Worm (Caenorhabditis elegans) whole organism, young adult: ENCODE results near the gene era-1.
A peak's percentile ranks its signal among the peaks of the same experiment; 100 is the strongest.

Experiments used
- B0019.2 ChIP-seq: fragments of 200-800 bp; sonication (Bioruptor generic); conservative IDR thresholded peaks from 2 replicates; pipeline ENCODE4 v1.3.6; 2022; ENCODE audit warnings: missing genetic modification reagents, missing genetic modification characterization, missing compliant biosample characterization
- B0035.1 ChIP-seq: sonication (generic microtip); optimal IDR thresholded peaks from 2 replicates; lab custom pipeline; 2016; ENCODE audit warnings: missing genetic modification characterization, mild to moderate bottlenecking, missing compliant biosample characterization, missing genotype, missing genetic modification reagents
- B0261.1 ChIP-seq: sonication (generic microtip); optimal IDR thresholded peaks from 2 replicates; lab custom pipeline; 2016; ENCODE audit warnings: mild to moderate bottlenecking, missing genetic modification characterization, moderate library complexity, missing compliant biosample characterization
- C17E4.6 ChIP-seq: fragments of 200-800 bp; sonication (Bioruptor generic); IDR thresholded peaks from 2 replicates; pipeline ENCODE4 v1.3.6; 2022; ENCODE audit warnings: missing genetic modification reagents, missing genetic modification characterization, missing compliant biosample characterization
- F10E7.11 ChIP-seq: sonication (generic microtip); optimal IDR thresholded peaks from 2 replicates; lab custom pipeline; 2017; ENCODE audit warnings: mild to moderate bottlenecking, missing genetic modification characterization, moderate library complexity, missing compliant biosample characterization
- F23B12.7 ChIP-seq: sonication (generic microtip); optimal IDR thresholded peaks from 2 replicates; lab custom pipeline; 2017; ENCODE audit warnings: missing genetic modification characterization, mild to moderate bottlenecking, missing compliant biosample characterization, antibody characterized with exemption, moderate library complexity; ENCODE audit not compliant: insufficient read depth
- F37B4.10 ChIP-seq: fragments of 200-800 bp; sonication (Bioruptor generic); IDR thresholded peaks from 2 replicates; pipeline ENCODE4 v1.3.6; 2022; ENCODE audit warnings: missing genetic modification characterization, missing compliant biosample characterization
- F49E8.2 ChIP-seq: sonication (generic microtip); optimal IDR thresholded peaks from 3 replicates; lab custom pipeline; 2017; ENCODE audit warnings: missing genetic modification characterization, mild to moderate bottlenecking, missing compliant biosample characterization, antibody characterized with exemption, moderate library complexity; ENCODE audit not compliant: insufficient read depth
- F55B11.4 ChIP-seq: sonication (generic microtip); optimal IDR thresholded peaks from 2 replicates; lab custom pipeline; 2016; ENCODE audit warnings: missing compliant biosample characterization, missing genetic modification characterization, borderline replicate concordance; ENCODE audit not compliant: insufficient read depth
- T07F8.4 ChIP-seq: sonication (generic microtip); optimal IDR thresholded peaks from 2 replicates; lab custom pipeline; 2016; ENCODE audit warnings: mild to moderate bottlenecking, missing genetic modification characterization, moderate library complexity, missing compliant biosample characterization
- Y53F4B.3 ChIP-seq: fragments of 200-800 bp; sonication (Bioruptor generic); IDR thresholded peaks from 2 replicates; pipeline ENCODE4 v1.3.6; 2022; ENCODE audit warnings: missing genetic modification reagents, missing genetic modification characterization, missing compliant biosample characterization
- Y53G8AR.9 ChIP-seq: fragments of 200-800 bp; sonication (Bioruptor generic); conservative IDR thresholded peaks from 2 replicates; pipeline ENCODE4 v1.3.6; 2022; ENCODE audit warnings: missing genetic modification reagents, missing genetic modification characterization, missing compliant biosample characterization
- Y95B8A.8 ChIP-seq: fragments of 200-800 bp; sonication (Bioruptor generic); IDR thresholded peaks from 2 replicates; pipeline ENCODE4 v1.3.6; 2022; ENCODE audit warnings: missing genetic modification reagents, missing genetic modification characterization, missing compliant biosample characterization
- ZK185.1 ChIP-seq: sonication (generic microtip); optimal IDR thresholded peaks from 2 replicates; lab custom pipeline; 2016; ENCODE audit warnings: mild to moderate bottlenecking, missing genetic modification characterization, missing compliant biosample characterization; ENCODE audit not compliant: poor library complexity, severe bottlenecking
- akir-1 ChIP-seq: fragments of 200-800 bp; sonication (Bioruptor generic); optimal IDR thresholded peaks from 2 replicates; lab custom pipeline; 2018; ENCODE audit warnings: mild to moderate bottlenecking, missing genetic modification characterization, moderate library complexity, missing compliant biosample characterization
- ama-1 ChIP-seq, 3 experiments: fragments of 150-350 bp in 1 of 3; sonication (generic microtip) in 2 of 3; optimal IDR thresholded peaks; 2 replicates each; lab custom pipeline; 2014 to 2018; ENCODE audit warnings: missing biosample characterization in 2 of 3, missing genetic modification characterization in 2 of 3, missing genetic modification reagents in 2 of 3
- aptf-2 ChIP-seq: fragments of 200-800 bp; sonication (Bioruptor generic); conservative IDR thresholded peaks from 2 replicates; pipeline ENCODE4 v1.3.6; 2022; ENCODE audit warnings: missing genetic modification reagents, missing genetic modification characterization, missing compliant biosample characterization
- attf-3 ChIP-seq: fragments of 200-800 bp; sonication (Bioruptor generic); conservative IDR thresholded peaks from 2 replicates; pipeline ENCODE4 v1.3.6; 2022; ENCODE audit warnings: missing genetic modification reagents, missing genetic modification characterization, missing compliant biosample characterization
- attf-5 ChIP-seq: fragments of 200-800 bp; sonication (Bioruptor generic); optimal IDR thresholded peaks from 2 replicates; lab custom pipeline; 2018; ENCODE audit warnings: mild to moderate bottlenecking, missing genetic modification characterization, missing compliant biosample characterization
- bed-2 ChIP-seq: fragments of 200-800 bp; sonication (Bioruptor generic); IDR thresholded peaks from 2 replicates; pipeline ENCODE4 v1.3.6; 2022; ENCODE audit warnings: missing genetic modification reagents, missing genetic modification characterization, missing compliant biosample characterization
- cebp-2 ChIP-seq: fragments of 200-800 bp; sonication (Bioruptor generic); IDR thresholded peaks from 2 replicates; pipeline ENCODE4 v1.3.6; 2022; ENCODE audit warnings: missing genetic modification characterization, missing compliant biosample characterization
- ceh-100 ChIP-seq: fragments of 200-800 bp; sonication (Bioruptor generic); IDR thresholded peaks from 2 replicates; pipeline ENCODE4 v1.3.6; 2022; ENCODE audit warnings: missing genetic modification reagents, missing genetic modification characterization, missing compliant biosample characterization
- ceh-79 ChIP-seq: sonication (generic microtip); optimal IDR thresholded peaks from 2 replicates; lab custom pipeline; 2017; ENCODE audit warnings: mild to moderate bottlenecking, missing genetic modification characterization, missing compliant biosample characterization
- ceh-91 ChIP-seq: fragments of 200-800 bp; sonication (Bioruptor generic); IDR thresholded peaks from 2 replicates; pipeline ENCODE4 v1.3.6; 2022; ENCODE audit warnings: missing genetic modification reagents, missing genetic modification characterization, missing compliant biosample characterization
- dpff-1 ChIP-seq: sonication (generic microtip); optimal IDR thresholded peaks from 2 replicates; lab custom pipeline; 2017; ENCODE audit warnings: mild to moderate bottlenecking, missing genetic modification characterization, missing compliant biosample characterization
- egl-18 ChIP-seq: fragments of 200-800 bp; sonication (Bioruptor generic); IDR thresholded peaks from 2 replicates; pipeline ENCODE4 v1.3.6; 2022; ENCODE audit warnings: missing genetic modification reagents, missing genetic modification characterization, missing compliant biosample characterization
- hrde-1 ChIP-seq: sonication (generic microtip); optimal IDR thresholded peaks from 2 replicates; lab custom pipeline; 2016; ENCODE audit warnings: missing genetic modification characterization, mild to moderate bottlenecking, missing compliant biosample characterization, moderate library complexity, missing genotype, missing genetic modification reagents, borderline replicate concordance
- hsf-1 ChIP-seq: fragments of 200-800 bp; sonication (Bioruptor generic); IDR thresholded peaks from 2 replicates; pipeline ENCODE4 v1.3.6; 2022; ENCODE audit warnings: missing genetic modification reagents, missing genetic modification characterization, missing compliant biosample characterization
- lag-1 ChIP-seq: fragments of 200-800 bp; sonication (Bioruptor generic); IDR thresholded peaks from 2 replicates; pipeline ENCODE4 v1.3.6; 2022; ENCODE audit warnings: missing genetic modification reagents, missing genetic modification characterization, missing compliant biosample characterization
- lin-26 ChIP-seq: fragments of 200-800 bp; sonication (Bioruptor generic); IDR thresholded peaks from 2 replicates; pipeline ENCODE4 v1.3.6; 2022; ENCODE audit warnings: missing genetic modification reagents, missing genetic modification characterization, missing compliant biosample characterization
- lin-40 ChIP-seq: sonication (generic microtip); optimal IDR thresholded peaks from 2 replicates; lab custom pipeline; 2016; ENCODE audit warnings: missing genetic modification characterization, mild to moderate bottlenecking, missing compliant biosample characterization, missing genotype, missing genetic modification reagents
- lir-1 ChIP-seq: fragments of 200-800 bp; sonication (Bioruptor generic); conservative IDR thresholded peaks from 2 replicates; pipeline ENCODE4 v1.3.6; 2022; ENCODE audit warnings: missing genetic modification reagents, missing genetic modification characterization, missing compliant biosample characterization
- lsy-27 ChIP-seq: sonication (generic microtip); optimal IDR thresholded peaks from 2 replicates; lab custom pipeline; 2017; ENCODE audit warnings: missing genetic modification characterization, mild to moderate bottlenecking, missing compliant biosample characterization, antibody characterized with exemption, missing genotype, borderline replicate concordance; ENCODE audit not compliant: insufficient read depth
- madf-8 ChIP-seq: fragments of 200-800 bp; sonication (Bioruptor generic); conservative IDR thresholded peaks from 2 replicates; pipeline ENCODE4 v1.3.6; 2022; ENCODE audit warnings: missing genetic modification reagents, missing genetic modification characterization, missing compliant biosample characterization
- mel-28 ChIP-seq: sonication (generic microtip); optimal IDR thresholded peaks from 2 replicates; lab custom pipeline; 2016; ENCODE audit warnings: borderline replicate concordance, mild to moderate bottlenecking, missing genetic modification characterization, missing compliant biosample characterization
- nhr-179 ChIP-seq: sonication (generic microtip); optimal IDR thresholded peaks from 2 replicates; lab custom pipeline; 2016; ENCODE audit warnings: mild to moderate bottlenecking, missing genetic modification characterization, missing compliant biosample characterization
- snpc-1.1 ChIP-seq: sonication (generic microtip); optimal IDR thresholded peaks from 2 replicates; lab custom pipeline; 2017; ENCODE audit warnings: missing genetic modification characterization, mild to moderate bottlenecking, missing compliant biosample characterization, antibody characterized with exemption, moderate library complexity, missing genotype, missing genetic modification reagents; ENCODE audit not compliant: insufficient read depth
- sptf-2 ChIP-seq: fragments of 200-800 bp; sonication (Bioruptor generic); optimal IDR thresholded peaks from 2 replicates; lab custom pipeline; 2018; ENCODE audit warnings: mild to moderate bottlenecking, missing genetic modification characterization, missing compliant biosample characterization
- tbx-9 ChIP-seq: sonication (generic microtip); optimal IDR thresholded peaks from 2 replicates; lab custom pipeline; 2016; ENCODE audit warnings: borderline replicate concordance, missing genetic modification characterization, inconsistent platforms, missing compliant biosample characterization
- tlf-1 ChIP-seq: fragments of 200-800 bp; sonication (Bioruptor generic); optimal IDR thresholded peaks from 2 replicates; lab custom pipeline; 2018; ENCODE audit warnings: mild to moderate bottlenecking, missing genetic modification characterization, missing compliant biosample characterization
- unc-130 ChIP-seq: sonication (generic microtip); optimal IDR thresholded peaks from 2 replicates; lab custom pipeline; 2016; ENCODE audit warnings: missing genetic modification reagents, missing genetic modification characterization, missing compliant biosample characterization
- ztf-18 ChIP-seq: sonication (generic microtip); optimal IDR thresholded peaks from 2 replicates; lab custom pipeline; 2016; ENCODE audit warnings: missing genotype, mild to moderate bottlenecking, missing genetic modification characterization, missing compliant biosample characterization
- ztf-22 ChIP-seq: fragments of 200-800 bp; sonication (Bioruptor generic); optimal IDR thresholded peaks from 2 replicates; lab custom pipeline; 2018; ENCODE audit warnings: mild to moderate bottlenecking, missing genetic modification characterization, moderate library complexity, missing compliant biosample characterization
- ztf-26 ChIP-seq: sonication (generic microtip); optimal IDR thresholded peaks from 2 replicates; lab custom pipeline; 2017; ENCODE audit warnings: missing genetic modification characterization, missing compliant biosample characterization
- ztf-3 ChIP-seq: fragments of 200-800 bp; sonication (Bioruptor generic); optimal IDR thresholded peaks from 2 replicates; lab custom pipeline; 2018; ENCODE audit warnings: mild to moderate bottlenecking, missing genetic modification characterization, missing compliant biosample characterization
- ztf-6 ChIP-seq: fragments of 200-800 bp; sonication (Bioruptor generic); IDR thresholded peaks from 2 replicates; pipeline ENCODE4 v1.3.6; 2022; ENCODE audit warnings: missing genetic modification reagents, missing genetic modification characterization, missing compliant biosample characterization

Gene era-1

DNA sequence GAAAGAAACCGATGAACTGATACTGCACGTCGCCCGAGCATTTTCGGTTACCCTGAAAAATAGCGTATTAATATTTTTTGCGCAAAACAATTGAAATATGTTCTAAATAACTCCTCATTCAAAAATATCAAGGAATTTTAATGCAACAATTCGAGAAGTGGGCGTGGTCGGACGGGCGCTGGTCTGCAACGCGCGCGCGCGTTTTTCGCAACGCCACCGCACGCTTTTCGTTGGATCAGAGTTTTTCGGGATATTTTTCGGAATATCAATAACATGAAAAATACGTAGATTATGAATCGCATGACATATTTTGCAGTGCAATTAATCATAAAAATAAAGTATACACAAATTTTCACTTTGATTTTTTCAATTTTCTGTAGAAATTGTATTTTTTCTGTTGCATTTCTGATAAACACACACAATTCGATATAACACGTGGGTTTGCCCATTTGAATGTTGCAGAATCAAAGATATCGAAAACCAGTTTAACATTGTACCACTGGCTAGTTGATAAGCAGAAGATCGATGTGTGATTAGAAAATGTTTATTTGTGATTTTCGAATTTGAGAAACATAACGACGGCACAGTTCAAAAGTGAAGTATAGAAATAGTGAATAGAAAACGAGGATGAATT, 6.3 kb downstream of the era-1 start, which contains the start of gene dlst-1 (continued):
- TF ChIP-seq ZK185.1 (tag; lab: Kevin White, UChicago), result no peak
- TF ChIP-seq ceh-91, result no peak
- no peak for TF ChIP-seq dpff-1 (tag; lab: Kevin White, UChicago)
- TF ChIP-seq bed-2 (GFP tag; lab: Robert Waterston, UW), result no peak
- TF ChIP-seq aptf-2, result no peak
- TF ChIP-seq cebp-2 (GFP tag; lab: Robert Waterston, UW), result no peak
- peak; percentile 35 for TF ChIP-seq madf-8
- no peak for TF ChIP-seq akir-1
- no peak for TF ChIP-seq Y53G8AR.9
- no peak for TF ChIP-seq C17E4.6 (GFP tag; lab: Robert Waterston, UW)
- no peak for TF ChIP-seq Y53F4B.3 (GFP tag; lab: Robert Waterston, UW)
- no peak for TF ChIP-seq ceh-100 (GFP tag; lab: Robert Waterston, UW)
- TF ChIP-seq snpc-1.1, result no peak
- TF ChIP-seq lin-40 (tag; lab: Kevin White, UChicago), result peak; percentile 50
- no peak for TF ChIP-seq mel-28 (tag; lab: Kevin White, UChicago)
- no peak for TF ChIP-seq F23B12.7 (tag; lab: Kevin White, UChicago)
- TF ChIP-seq lsy-27 (tag; lab: Kevin White, UChicago), result no peak
- no peak for TF ChIP-seq lin-26
- TF ChIP-seq tlf-1 (GFP tag; lab: Kevin White, UChicago), result no peak
- TF ChIP-seq unc-130, result no peak
- no peak for TF ChIP-seq F55B11.4 (tag; lab: Kevin White, UChicago)
- TF ChIP-seq B0261.1, result peak; percentile 24
- TF ChIP-seq nhr-179 (tag; lab: Kevin White, UChicago), result no peak
- no peak for TF ChIP-seq lag-1 (GFP tag; lab: Robert Waterston, UW)
- no peak for TF ChIP-seq ztf-22 (GFP tag; lab: Kevin White, UChicago)
- no peak for TF ChIP-seq T07F8.4
- no peak for TF ChIP-seq Y95B8A.8 (GFP tag; lab: Robert Waterston, UW)
- no peak for TF ChIP-seq ztf-3 (GFP tag; lab: Kevin White, UChicago)
- TF ChIP-seq ama-1 (optimal IDR thresholded peaks at IDR 0.05; lab: Kevin White, UChicago), result no peak
- TF ChIP-seq ama-1 (GFP tag; optimal IDR thresholded peaks at IDR 0.05; lab: Kevin White, UChicago), result no peak
- TF ChIP-seq F49E8.2 (tag; lab: Kevin White, UChicago), result no peak
- no peak for TF ChIP-seq egl-18 (GFP tag; lab: Robert Waterston, UW)
- TF ChIP-seq F37B4.10 (GFP tag; lab: Robert Waterston, UW), result no peak
- peak; percentile 62 for TF ChIP-seq attf-5 (GFP tag; lab: Kevin White, UChicago)
- TF ChIP-seq ztf-18 (tag; lab: Kevin White, UChicago), result peak; percentile 17
- TF ChIP-seq hsf-1 (GFP tag; lab: Robert Waterston, UW), result 0 out of 2 replicates have a peak, but pooled peaks have one; percentile 17
- TF ChIP-seq B0035.1 (tag; lab: Kevin White, UChicago), result no peak
- TF ChIP-seq B0019.2 (GFP tag; lab: Robert Waterston, UW), result no peak
- TF ChIP-seq ztf-26 (tag; lab: Kevin White, UChicago), result peak; percentile 57
- no peak for TF ChIP-seq ztf-6
- TF ChIP-seq sptf-2, result peak; percentile 6
- no peak for TF ChIP-seq lir-1 (GFP tag; lab: Robert Waterston, UW)
- no peak for TF ChIP-seq F10E7.11 (tag; lab: Kevin White, UChicago)
- TF ChIP-seq attf-3 (GFP tag; lab: Robert Waterston, UW), result peak; percentile 77
- no peak for TF ChIP-seq ceh-79 (tag; lab: Kevin White, UChicago)
- no peak for TF ChIP-seq hrde-1 (tag; lab: Kevin White, UChicago)
- no peak for TF ChIP-seq tbx-9 (tag; lab: Kevin White, UChicago)
